Fruit fly (Drosophila melanogaster) S2 (cell line): ENCODE measurements around the gene Acp1.

ENCODE experiments used
- CG8478 ChIP-seq: fragments of >200 bp; optimal IDR thresholded peaks from 2 replicates; lab custom pipeline; 2018
- CTCF ChIP-seq, 2 experiments: fragments of >200 bp; optimal IDR thresholded peaks; 2 replicates each; lab custom pipeline; 2018

DNA sequence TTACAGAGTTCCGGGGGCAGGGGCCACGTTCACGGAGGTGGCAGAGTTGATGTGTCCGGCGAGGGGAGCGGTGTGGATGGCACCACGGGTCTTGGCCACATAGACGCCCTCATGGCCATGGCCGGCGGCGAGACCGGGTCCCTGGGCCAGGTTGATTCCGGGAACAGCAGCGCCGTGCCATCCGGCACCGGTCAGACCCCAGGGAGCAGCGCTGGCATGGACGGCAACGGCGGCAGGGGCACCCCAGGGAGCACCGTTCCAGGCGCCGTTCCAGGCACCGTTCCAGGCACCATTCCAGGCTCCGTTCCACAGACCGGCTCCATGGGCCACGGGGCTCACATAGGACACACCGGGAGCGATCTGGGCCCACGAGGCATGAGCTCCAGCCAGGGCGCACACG, 2.9 kb upstream of the Acp1 start:
- no peak for TF ChIP-seq CG8478
- TF ChIP-seq CTCF (optimal IDR thresholded peaks at IDR 0.05; lab: Kevin White, UChicago), result no peak
